Worm (Caenorhabditis elegans) whole organism, L1 larva: ENCODE results near the gene vkmt-1.

Source experiments
- ceh-82 ChIP-seq, 3 experiments: fragments of 150-350 bp in 1 of 3; sonication (generic microtip) in 2 of 3; optimal IDR thresholded peaks; 2 replicates each; lab custom pipeline; 2014 to 2017; ENCODE audit warnings: missing biosample characterization in 3 of 3, missing genetic modification characterization in 3 of 3
- ces-1 ChIP-seq: fragments of 150-350 bp; optimal IDR thresholded peaks from 2 replicates; lab custom pipeline; 2014; ENCODE audit warnings: missing biosample characterization, missing genetic modification reagents, missing genetic modification characterization
- lsy-2 ChIP-seq, 2 experiments: fragments of 150-350 bp; optimal IDR thresholded peaks; 2 replicates each; lab custom pipeline; 2014; ENCODE audit warnings: missing biosample characterization in 2 of 2, missing genetic modification characterization in 2 of 2
- nhr-11 ChIP-seq: fragments of 150-350 bp; optimal IDR thresholded peaks from 2 replicates; lab custom pipeline; 2014; ENCODE audit warnings: missing biosample characterization, missing genetic modification characterization
- nhr-28 ChIP-seq: fragments of 150-350 bp; optimal IDR thresholded peaks from 2 replicates; lab custom pipeline; 2014; ENCODE audit warnings: missing biosample characterization, missing genetic modification characterization
- unc-62 ChIP-seq: fragments of 150-350 bp; optimal IDR thresholded peaks from 2 replicates; lab custom pipeline; 2014; ENCODE audit warnings: missing biosample characterization, missing genetic modification reagents, missing genetic modification characterization

DNA sequence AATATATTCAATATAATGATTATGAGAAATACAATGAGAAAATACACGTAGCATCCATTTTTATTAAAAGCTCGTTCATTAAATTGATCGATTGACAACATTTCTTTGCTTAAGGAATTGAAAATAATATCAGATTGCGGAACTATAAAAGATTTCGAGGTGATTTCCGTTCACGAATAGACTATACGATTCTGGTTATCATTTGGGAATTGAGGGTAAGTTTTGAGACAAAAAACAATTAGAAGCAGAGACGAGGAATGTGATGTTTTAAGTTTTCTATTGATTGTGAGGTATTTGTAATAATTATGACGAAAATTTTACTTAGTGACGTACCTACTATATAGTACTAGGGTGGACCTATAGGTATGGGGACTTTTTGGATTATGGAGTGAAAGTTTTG lies 39.7 kb upstream of the vkmt-1 start, which contains the start of gene sre-19:
- no peak for TF ChIP-seq ces-1 (GFP tag; lab: Kevin White, UChicago)
- TF ChIP-seq nhr-28 (tag; lab: Kevin White, UChicago): no peak
- TF ChIP-seq ceh-82 (tag; optimal IDR thresholded peaks at IDR 0.05; lab: Kevin White, UChicago): no peak
- no peak for TF ChIP-seq unc-62
- no peak for TF ChIP-seq lsy-2 (tag; optimal IDR thresholded peaks at IDR 0.05; lab: Kevin White, UChicago)
- no peak for TF ChIP-seq nhr-11 (tag; lab: Kevin White, UChicago)
